Fruit fly (Drosophila melanogaster) Kc167 (cell line): Measurements from ENCODE around the gene Acyp2.

Experiments
- Myc ChIP-seq: fragments of >200 bp; optimal IDR thresholded peaks from 2 replicates; lab custom pipeline; 2017; ENCODE audit warnings: missing external identifiers
- Sin3A ChIP-seq: fragments of >200 bp; optimal IDR thresholded peaks from 2 replicates; lab custom pipeline; 2018; ENCODE audit warnings: missing external identifiers
- h ChIP-seq: fragments of >200 bp; optimal IDR thresholded peaks from 3 replicates; lab custom pipeline; 2018; ENCODE audit warnings: missing external identifiers
- insv ChIP-seq: fragments of >200 bp; optimal IDR thresholded peaks from 3 replicates; lab custom pipeline; 2018; ENCODE audit warnings: missing external identifiers
- psq ChIP-seq: fragments of >200 bp; optimal IDR thresholded peaks from 2 replicates; lab custom pipeline; 2017; ENCODE audit warnings: missing external identifiers
- ttk ChIP-seq: sonication (Bioruptor generic); optimal IDR thresholded peaks from 2 replicates; lab custom pipeline; 2017; ENCODE audit warnings: missing external identifiers

Gene Acyp2

DNA sequence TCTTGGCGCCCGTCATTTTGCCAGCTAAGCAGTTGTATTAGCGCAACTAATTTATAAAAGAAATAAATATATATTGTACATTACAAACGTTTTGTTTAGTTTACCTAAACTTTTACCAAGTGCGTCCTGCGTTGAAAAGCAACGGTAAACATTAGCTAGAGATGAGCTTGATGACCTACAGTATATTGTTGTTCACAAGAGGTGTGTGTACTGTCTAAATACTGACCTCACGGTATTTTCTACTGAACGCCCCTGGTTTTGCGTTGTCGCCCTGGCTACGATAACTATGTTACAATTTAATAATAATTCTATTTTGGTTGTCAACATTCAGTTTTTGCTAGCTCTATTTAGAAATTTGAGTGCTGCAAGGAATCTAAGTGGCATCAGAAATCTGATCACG is at the start of gene Acyp2:
TSS of gene Acyp2 (plus strand) at position 262 of the 400 bp plus-strand sequence.
- TF ChIP-seq h (no peak), psq (lab: Kevin White, UChicago) (no peak), Myc (no peak), ttk (lab: Kevin White, UChicago) (no peak)

dm6 chr3R:15744354-15744753 is 48.1 kb upstream of the Acyp2 start, which contains the start of gene CG4520:
CG4520 (plus strand) TSS chr3R:15744654.
- no peak for TF ChIP-seq insv (lab: Kevin White, UChicago)
- TF ChIP-seq psq (lab: Kevin White, UChicago) = no peak
- no peak for TF ChIP-seq ttk (lab: Kevin White, UChicago)
- TF ChIP-seq Myc = no peak
- TF ChIP-seq Sin3A (lab: Kevin White, UChicago) = no peak
- TF ChIP-seq h = no peak

DNA sequence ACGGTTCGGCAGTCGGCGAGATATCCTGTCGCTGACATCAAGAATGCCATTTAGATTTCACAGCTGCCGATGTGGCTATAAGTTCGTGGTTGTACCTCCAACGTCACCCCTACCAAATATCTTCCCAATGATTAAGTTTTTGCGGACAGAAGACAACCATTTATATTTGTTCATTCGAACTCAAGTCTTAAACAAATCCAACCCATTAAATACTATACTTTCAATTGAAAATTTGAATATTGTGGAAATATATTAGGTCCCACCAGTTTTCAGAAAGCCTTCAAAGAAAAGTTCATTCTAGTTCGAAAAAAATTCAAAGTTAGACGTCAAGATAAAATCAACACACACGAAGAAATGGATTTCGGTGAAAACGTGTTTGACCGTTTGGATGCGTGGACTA is 29.7 kb upstream of the Acyp2 start, which contains the start of gene CG12784:
TSS of gene CG12784 (plus strand) at position 301 of the 400 bp plus-strand sequence.
- no peak for TF ChIP-seq Sin3A (lab: Kevin White, UChicago)
- no peak for TF ChIP-seq insv (lab: Kevin White, UChicago)
- no peak for TF ChIP-seq Myc
- no peak for TF ChIP-seq ttk (lab: Kevin White, UChicago)
- TF ChIP-seq h = no peak
- TF ChIP-seq psq (lab: Kevin White, UChicago) = no peak

- TF ChIP-seq insv (lab: Kevin White, UChicago) (no peak), Myc (no peak), h (no peak), ttk (lab: Kevin White, UChicago) (no peak)
Observed at dm6 chr3R:15767338-15767737, 25.1 kb upstream of the Acyp2 start, which contains the start of gene CG5623. CG5623 (minus strand) TSS chr3R:15767438.

dm6 chr3R:15768900-15769299 is 23.6 kb upstream of the Acyp2 start:
- TF ChIP-seq insv (lab: Kevin White, UChicago) = no peak
- no peak for TF ChIP-seq Myc
- no peak for TF ChIP-seq h
- TF ChIP-seq psq (lab: Kevin White, UChicago) = no peak
- no peak for TF ChIP-seq Sin3A (lab: Kevin White, UChicago)
- TF ChIP-seq ttk (lab: Kevin White, UChicago) = no peak

DNA sequence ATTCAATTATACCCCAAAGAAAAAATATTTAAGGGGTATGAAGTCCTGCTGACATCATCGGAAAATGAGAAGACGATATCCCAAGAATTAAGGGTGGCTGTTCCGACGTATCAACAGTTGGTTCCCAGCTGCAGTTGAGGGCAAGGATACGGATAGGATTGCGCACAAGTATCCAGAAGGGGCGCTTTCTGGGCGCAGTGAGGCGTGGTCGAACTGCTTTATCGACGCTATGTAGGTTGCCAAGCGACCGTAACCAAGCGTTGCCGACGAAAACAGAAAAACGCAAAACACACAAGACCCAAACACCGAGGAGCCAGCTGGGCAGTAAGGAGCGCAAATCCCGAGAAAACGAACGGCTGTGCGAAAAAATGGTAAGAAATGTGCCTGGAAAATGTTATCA is 18.4 kb upstream of the Acyp2 start, which contains the start of gene Ttc26:
TSS of gene Ttc26 (plus strand) at position 289 of the 400 bp plus-strand sequence.
- TF ChIP-seq psq (lab: Kevin White, UChicago) (no peak), insv (lab: Kevin White, UChicago) (no peak), h (no peak), Sin3A (lab: Kevin White, UChicago) (no peak), ttk (lab: Kevin White, UChicago) (no peak), Myc (no peak)

DNA sequence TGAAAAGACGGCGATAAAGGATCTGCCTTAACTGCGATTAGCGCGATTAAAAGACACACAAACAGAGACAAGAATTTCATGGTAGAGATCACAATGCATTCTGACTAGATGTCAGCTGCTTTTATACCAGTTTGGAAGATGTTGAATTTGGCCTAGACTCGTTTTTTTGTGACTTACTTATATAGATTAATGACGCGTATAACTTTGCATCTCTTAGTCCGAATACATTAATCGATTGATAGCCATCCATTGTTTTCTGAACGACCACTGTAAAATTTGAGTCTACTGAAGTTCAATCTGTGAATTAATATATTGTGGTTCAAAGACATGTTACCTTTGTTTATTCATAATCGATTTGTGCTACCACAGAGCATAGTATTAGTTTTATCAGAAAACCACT is 17.2 kb upstream of the Acyp2 start, which contains the start of gene CG45207:
TSS of gene CG45207 (minus strand) at position 101 of the 400 bp plus-strand sequence.
- no peak for TF ChIP-seq ttk (lab: Kevin White, UChicago)
- no peak for TF ChIP-seq psq (lab: Kevin White, UChicago)
- no peak for TF ChIP-seq insv (lab: Kevin White, UChicago)
- no peak for TF ChIP-seq Myc
- no peak for TF ChIP-seq Sin3A (lab: Kevin White, UChicago)
- TF ChIP-seq h = no peak

dm6 chr3R:15779505-15779904 is 13.0 kb upstream of the Acyp2 start, which contains the start of gene CG5614:
CG5614 (plus strand) TSS chr3R:15779805.
- TF ChIP-seq Myc = no peak
- no peak for TF ChIP-seq ttk (lab: Kevin White, UChicago)
- no peak for TF ChIP-seq h
- no peak for TF ChIP-seq insv (lab: Kevin White, UChicago)
- no peak for TF ChIP-seq Sin3A (lab: Kevin White, UChicago)
- no peak for TF ChIP-seq psq (lab: Kevin White, UChicago)

DNA sequence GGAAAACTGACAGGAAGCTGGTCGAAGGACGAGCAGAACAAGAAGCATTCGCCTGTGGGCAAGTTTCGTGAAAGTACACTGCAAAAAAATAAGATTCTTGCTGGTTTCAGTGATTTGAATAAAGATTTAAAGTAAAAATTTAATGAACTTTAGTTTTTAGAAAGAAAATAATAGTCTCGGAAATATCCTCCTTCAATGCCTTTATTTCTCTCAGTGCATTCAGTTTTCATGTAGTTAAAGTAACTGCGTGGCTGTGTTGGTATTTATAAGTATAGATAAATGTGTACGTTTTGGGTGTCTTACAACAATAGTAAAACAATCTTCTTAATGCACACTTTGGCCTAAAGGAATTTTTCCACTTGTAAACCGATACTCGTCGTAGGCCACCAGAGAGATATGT is 8.2 kb upstream of the Acyp2 start:
- TF ChIP-seq Sin3A (lab: Kevin White, UChicago) = no peak
- TF ChIP-seq h = no peak
- no peak for TF ChIP-seq insv (lab: Kevin White, UChicago)
- TF ChIP-seq psq (lab: Kevin White, UChicago) = no peak
- no peak for TF ChIP-seq Myc
- no peak for TF ChIP-seq ttk (lab: Kevin White, UChicago)

DNA sequence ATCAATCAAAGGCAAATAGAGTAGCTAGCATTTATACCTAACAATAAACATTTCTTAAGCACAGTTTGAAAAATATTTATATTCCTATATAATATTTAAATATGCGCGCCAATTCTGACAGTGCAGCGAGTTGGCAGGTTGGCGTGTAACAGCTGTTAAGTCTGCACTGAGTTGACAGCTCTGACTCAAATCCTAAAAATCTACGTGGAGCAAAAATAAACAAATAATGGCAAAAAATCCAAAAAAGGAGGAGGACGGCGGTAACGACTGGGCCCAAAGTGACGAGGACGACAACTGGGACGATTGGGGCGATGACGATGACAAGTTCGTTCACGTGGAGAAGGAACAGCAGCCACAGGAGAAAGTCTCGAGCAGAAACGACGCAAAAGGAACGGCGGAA is 6.0 kb upstream of the Acyp2 start, which contains the start of gene CG9590:
TSS of gene CG9590 (plus strand) at position 166 of the 400 bp plus-strand sequence.
- TF ChIP-seq h (no peak), Myc (no peak), psq (lab: Kevin White, UChicago) (no peak), insv (lab: Kevin White, UChicago) (no peak), Sin3A (lab: Kevin White, UChicago) (no peak), ttk (lab: Kevin White, UChicago) (no peak)

DNA sequence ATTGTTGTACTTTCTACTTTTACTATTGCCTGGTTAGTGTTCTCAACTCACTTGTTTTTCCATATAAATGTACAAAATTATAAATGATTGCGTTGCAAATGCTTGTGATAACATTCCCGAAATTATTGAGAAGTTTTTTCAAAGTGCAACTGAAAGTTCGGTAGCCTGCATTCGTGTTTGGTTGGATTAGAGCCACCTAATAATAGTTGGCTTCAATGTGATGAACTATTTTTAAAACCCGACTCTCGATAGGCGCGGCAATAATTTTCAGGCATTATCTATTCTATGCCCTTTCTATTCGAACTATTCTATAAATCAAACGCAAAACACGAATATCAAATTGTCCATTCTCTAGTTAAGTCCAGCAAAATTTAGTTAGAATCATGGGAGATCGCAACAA is 4.3 kb upstream of the Acyp2 start, which contains the start of gene Uros2:
TSS of gene Uros2 (plus strand) at position 301 of the 400 bp plus-strand sequence.
- no peak for TF ChIP-seq psq (lab: Kevin White, UChicago)
- no peak for TF ChIP-seq Sin3A (lab: Kevin White, UChicago)
- no peak for TF ChIP-seq ttk (lab: Kevin White, UChicago)
- no peak for TF ChIP-seq h
- TF ChIP-seq Myc = no peak
- TF ChIP-seq insv (lab: Kevin White, UChicago) = no peak

DNA sequence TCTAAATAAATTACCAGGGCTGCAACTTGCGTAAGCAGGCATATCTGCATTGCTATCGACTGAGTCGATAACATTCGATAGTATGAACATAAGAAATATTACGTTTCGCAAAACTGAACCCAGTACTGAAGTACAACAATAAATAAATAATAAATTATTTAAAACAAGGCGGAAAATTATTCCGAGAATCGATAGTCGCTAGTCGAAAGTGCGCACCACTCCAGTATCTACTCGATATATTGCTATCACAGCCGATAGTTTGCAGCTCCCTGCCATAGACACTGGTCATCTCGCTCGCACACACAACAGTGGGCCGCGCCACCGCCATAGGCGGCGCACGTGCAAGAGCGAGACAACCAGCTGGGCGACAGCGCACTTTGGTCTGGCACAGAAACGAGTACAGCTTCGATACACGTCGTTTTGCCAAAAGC is 899 bp downstream of the Acyp2 start, which contains the start of gene nsl1:
TSS of gene nsl1 (plus strand) at position 411 of the 431 bp plus-strand sequence.
- TF ChIP-seq Myc = no peak
- TF ChIP-seq insv (lab: Kevin White, UChicago) = no peak
- no peak for TF ChIP-seq ttk (lab: Kevin White, UChicago)
- no peak for TF ChIP-seq h
- no peak for TF ChIP-seq Sin3A (lab: Kevin White, UChicago)
- TF ChIP-seq psq (lab: Kevin White, UChicago) = no peak
